Fruit fly (Drosophila melanogaster) whole organism, wandering third instar larva: ENCODE results near the gene Btk.

Source experiments
- CG32264 ChIP-seq: fragments of 200-800 bp; sonication (Bioruptor generic); optimal IDR thresholded peaks from 2 replicates; lab custom pipeline; 2016; ENCODE audit warnings: missing biosample characterization, missing genetic modification characterization
- Dif ChIP-seq: fragments of 200-275, 200-300 bp; sonication (Bioruptor generic); optimal IDR thresholded peaks from 2 replicates; lab custom pipeline; 2018; ENCODE audit warnings: missing biosample characterization, missing genetic modification characterization; ENCODE audit not compliant: partially characterized antibody
- HLH106 ChIP-seq: fragments of 200-800 bp; optimal IDR thresholded peaks from 3 replicates; lab custom pipeline; 2019; ENCODE audit warnings: missing biosample characterization, mild to moderate bottlenecking, missing genetic modification characterization, moderate library complexity
- Hr78 ChIP-seq: fragments of >200 bp; optimal IDR thresholded peaks from 2 replicates; lab custom pipeline; 2017; ENCODE audit warnings: missing biosample characterization, missing genetic modification characterization
- Myc ChIP-seq: fragments of >200 bp; optimal IDR thresholded peaks from 2 replicates; lab custom pipeline; 2017
- OdsH ChIP-seq: fragments of 200-800 bp; sonication (Bioruptor generic); optimal IDR thresholded peaks from 2 replicates; lab custom pipeline; 2016; ENCODE audit warnings: missing biosample characterization, mild to moderate bottlenecking, missing genetic modification characterization
- Sp1 ChIP-seq: fragments of 200-800 bp; sonication (Bioruptor generic); optimal IDR thresholded peaks from 3 replicates; lab custom pipeline; 2019; ENCODE audit warnings: missing biosample characterization, mild to moderate bottlenecking, missing genetic modification characterization, moderate library complexity
- Vsx2 ChIP-seq: fragments of 200-300, 225-300 bp; sonication (Bioruptor generic); optimal IDR thresholded peaks from 2 replicates; lab custom pipeline; 2018; ENCODE audit warnings: missing biosample characterization, missing genetic modification characterization; ENCODE audit not compliant: partially characterized antibody
- br ChIP-seq: fragments of 200-800 bp; sonication (Bioruptor generic); optimal IDR thresholded peaks from 2 replicates; lab custom pipeline; 2016; ENCODE audit warnings: missing biosample characterization, missing genetic modification characterization
- dmrt93B ChIP-seq: fragments of 200-800 bp; sonication (Bioruptor generic); optimal IDR thresholded peaks from 2 replicates; lab custom pipeline; 2018; ENCODE audit warnings: missing biosample characterization, mild to moderate bottlenecking, missing genetic modification characterization
- ey ChIP-seq: fragments of 200-800 bp; sonication (Bioruptor generic); optimal IDR thresholded peaks from 2 replicates; lab custom pipeline; 2016; ENCODE audit warnings: missing biosample characterization, missing genetic modification characterization
- foxo ChIP-seq, 2 experiments: fragments of 200-800 bp; sonication (Bioruptor generic); optimal IDR thresholded peaks; 2 replicates in 1 of 2; 3 replicates in 1 of 2; lab custom pipeline; 2016 to 2017; ENCODE audit warnings: missing biosample characterization in 2 of 2, missing genetic modification characterization in 2 of 2
- psq ChIP-seq: fragments of 200-800 bp; sonication (Bioruptor generic); optimal IDR thresholded peaks from 3 replicates; lab custom pipeline; 2017; ENCODE audit warnings: missing biosample characterization, mild to moderate bottlenecking, missing genetic modification characterization, moderate library complexity

- TF ChIP-seq ey (GFP tag; lab: Kevin White, UChicago), result no peak
- TF ChIP-seq CG32264 (GFP tag; lab: Kevin White, UChicago), result no peak
- TF ChIP-seq Dif (GFP tag; lab: Kevin White, UChicago), result no peak
- no peak for TF ChIP-seq Hr78 (GFP tag; lab: Kevin White, UChicago)
- TF ChIP-seq foxo (GFP tag; optimal IDR thresholded peaks at IDR 0.05; lab: Kevin White, UChicago), result no peak
- no peak for TF ChIP-seq dmrt93B (GFP tag; lab: Kevin White, UChicago)
- TF ChIP-seq psq, result no peak
- no peak for TF ChIP-seq OdsH (GFP tag; lab: Kevin White, UChicago)
- no peak for TF ChIP-seq Myc (lab: Kevin White, UChicago)
- TF ChIP-seq Sp1 (GFP tag; lab: Kevin White, UChicago), result no peak
- TF ChIP-seq Vsx2 (GFP tag; lab: Kevin White, UChicago), result no peak
- no peak for TF ChIP-seq br
- TF ChIP-seq HLH106 (tag; lab: Kevin White, UChicago), result no peak
These were observed 11.4 kb downstream of the Btk start for dm6 chr2L:8289352-8290091.
